Fruit fly (Drosophila melanogaster): Measurements from ENCODE around the gene Met.

The Met gene

dm6 chrX:11576540-11576939 is 39.4 kb upstream of the Met start, which contains the start of gene CG11695 (continued):
- TF ChIP-seq cato (GFP tag; optimal IDR thresholded peaks at IDR 0.05; ENCODE audit: borderline replicate concordance), result no peak
- TF ChIP-seq Gug (GFP tag; IDR thresholded peaks at IDR 0.05), result peak; percentile 52; the same call in 1 of the 4 replicates
- TF ChIP-seq CG2202 (tag; optimal IDR thresholded peaks at IDR 0.05), result no peak
- TF ChIP-seq CG1024 (GFP tag; IDR thresholded peaks at IDR 0.05), result peak; percentile 27; the same call in 1 of the 2 replicates
- peak; percentile 60 for TF ChIP-seq CG33557 (GFP tag; optimal IDR thresholded peaks at IDR 0.05)
- peak; percentile 70 for TF ChIP-seq CG34422 (GFP tag; IDR thresholded peaks at IDR 0.05)
- peak; percentile 35 for TF ChIP-seq pho (GFP tag; optimal IDR thresholded peaks at IDR 0.05)
- peak; percentile 55 for TF ChIP-seq CG10654 (GFP tag; optimal IDR thresholded peaks at IDR 0.05)
- TF ChIP-seq Vsx1 (GFP tag; optimal IDR thresholded peaks at IDR 0.05), result no peak
- peak; percentile 75 for TF ChIP-seq lab (GFP tag; optimal IDR thresholded peaks at IDR 0.05)
- no peak for TF ChIP-seq Doc2 (GFP tag; IDR thresholded peaks at IDR 0.05)
- peak; percentile 60 for TF ChIP-seq CG12155 (GFP tag; optimal IDR thresholded peaks at IDR 0.05)
- peak; percentile 40 for TF ChIP-seq bab2 (GFP tag; optimal IDR thresholded peaks at IDR 0.05)
- no peak for TF ChIP-seq Gsc (GFP tag; IDR thresholded peaks at IDR 0.05)
- peak; percentile 64 for TF ChIP-seq Dek (tag; optimal IDR thresholded peaks at IDR 0.05)
- peak; percentile 73 for TF ChIP-seq CG15696 (tag; optimal IDR thresholded peaks at IDR 0.05)
- no peak for TF ChIP-seq Hmx (GFP tag; optimal IDR thresholded peaks at IDR 0.05)
- TF ChIP-seq crc (GFP tag; optimal IDR thresholded peaks at IDR 0.05), result no peak
- no peak for TF ChIP-seq yki (optimal IDR thresholded peaks at IDR 0.05)
- no peak for TF ChIP-seq Sox102F (GFP tag; optimal IDR thresholded peaks at IDR 0.05)
- TF ChIP-seq CG12071 (GFP tag; optimal IDR thresholded peaks at IDR 0.05), result no peak
- TF ChIP-seq CG15073 (GFP tag; optimal IDR thresholded peaks at IDR 0.05), result no peak
- no peak for TF ChIP-seq pb (GFP tag; optimal IDR thresholded peaks at IDR 0.05)
- TF ChIP-seq maf-S (GFP tag; optimal IDR thresholded peaks at IDR 0.05), result no peak
- TF ChIP-seq Chrac-16 (GFP tag; optimal IDR thresholded peaks at IDR 0.05), result peak; percentile 60
- peak; percentile 29; the same call in 1 of the 2 replicates for TF ChIP-seq ssp (GFP tag; IDR thresholded peaks at IDR 0.05)
- TF ChIP-seq scrt (GFP tag; optimal IDR thresholded peaks at IDR 0.05), result no peak
- peak; percentile 32 for TF ChIP-seq NC2β (GFP tag; optimal IDR thresholded peaks at IDR 0.05)
- TF ChIP-seq CG13775 (GFP tag; optimal IDR thresholded peaks at IDR 0.05), result peak; percentile 65
- TF ChIP-seq Nf-YA (GFP tag; IDR thresholded peaks at IDR 0.05), result no peak
- TF ChIP-seq CG31441 (GFP tag; IDR thresholded peaks at IDR 0.05), result peak; percentile 59
- no peak for TF ChIP-seq pfk (GFP tag; optimal IDR thresholded peaks at IDR 0.05)
- no peak for TF ChIP-seq br (optimal IDR thresholded peaks at IDR 0.05)
- peak; percentile 25 for TF ChIP-seq Deaf1 (tag; optimal IDR thresholded peaks at IDR 0.05)
- no peak for TF ChIP-seq zf30C (GFP tag; optimal IDR thresholded peaks at IDR 0.05)
- TF ChIP-seq CG1529 (GFP tag; optimal IDR thresholded peaks at IDR 0.05), result no peak
- TF ChIP-seq pros (GFP tag; optimal IDR thresholded peaks at IDR 0.05), result peak; percentile 14
- no peak for TF ChIP-seq repo (GFP tag; optimal IDR thresholded peaks at IDR 0.05)
- TF ChIP-seq CG9817 (tag; optimal IDR thresholded peaks at IDR 0.05), result peak; percentile 81
- TF ChIP-seq HmgD (GFP tag; optimal IDR thresholded peaks at IDR 0.05), result no peak
- TF ChIP-seq ftz-f1 (GFP tag; optimal IDR thresholded peaks at IDR 0.05), result no peak
- peak; percentile 45; the same call in 1 of the 2 replicates for TF ChIP-seq wdn (GFP tag; IDR thresholded peaks at IDR 0.05)
- no peak for TF ChIP-seq CG2129 (GFP tag; IDR thresholded peaks at IDR 0.05; ENCODE audit: partially characterized antibody)
- TF ChIP-seq ind (GFP tag; optimal IDR thresholded peaks at IDR 0.05), result peak; percentile 68
- TF ChIP-seq Opbp (GFP tag; IDR thresholded peaks at IDR 0.05; ENCODE audit: partially characterized antibody), result no peak
- TF ChIP-seq B-H1 (GFP tag; IDR thresholded peaks at IDR 0.05), result peak; percentile 45; the same call in 2 of the 3 replicates
- 0 out of 2 replicates have a peak, but pooled peaks have one; percentile 7 for TF ChIP-seq ap (GFP tag; IDR thresholded peaks at IDR 0.05)
- peak; percentile 76 for TF ChIP-seq CG11504 (tag; optimal IDR thresholded peaks at IDR 0.05)
- TF ChIP-seq emc (GFP tag; optimal IDR thresholded peaks at IDR 0.05), result no peak
- peak; percentile 12 for TF ChIP-seq kay (GFP tag; optimal IDR thresholded peaks at IDR 0.05)
- peak; percentile 71 for TF ChIP-seq Xrp1 (GFP tag; IDR thresholded peaks at IDR 0.05)
- peak; percentile 32 for TF ChIP-seq Ets97D (GFP tag; optimal IDR thresholded peaks at IDR 0.05)
